Worm (Caenorhabditis elegans) whole organism, L4 larva: Measurements from ENCODE around the gene viro-2.

ENCODE experiments used
- D1046.2 ChIP-seq: fragments of 200-800 bp; sonication (Bioruptor generic); IDR thresholded peaks from 2 replicates; pipeline ENCODE4 v1.3.6; 2022; ENCODE audit warnings: missing genetic modification characterization, missing compliant biosample characterization
- F26F4.8 ChIP-seq: fragments of 200-800 bp; sonication (Bioruptor generic); conservative IDR thresholded peaks from 2 replicates; pipeline ENCODE4 v1.3.6; 2022; ENCODE audit warnings: missing genetic modification characterization, missing compliant biosample characterization
- T20F7.1 ChIP-seq: fragments of 200-800 bp; sonication (Bioruptor generic); optimal IDR thresholded peaks from 2 replicates; lab custom pipeline; 2018; ENCODE audit warnings: mild to moderate bottlenecking, missing genetic modification characterization, missing compliant biosample characterization
- Y105C5A.15 ChIP-seq: fragments of 200-800 bp; sonication (Bioruptor generic); IDR thresholded peaks from 2 replicates; pipeline ENCODE4 v1.3.6; 2022; ENCODE audit warnings: missing genetic modification characterization, missing compliant biosample characterization
- Y48G9A.11 ChIP-seq: fragments of 200-800 bp; sonication (Bioruptor generic); IDR thresholded peaks from 2 replicates; pipeline ENCODE4 v1.3.6; 2022; ENCODE audit warnings: missing genetic modification reagents, missing genetic modification characterization, missing compliant biosample characterization
- aha-1 ChIP-seq: fragments of 150-350 bp; peaks from one replicate; lab custom pipeline; 2014; ENCODE audit warnings: missing biosample characterization, missing genetic modification characterization
- aly-2 ChIP-seq: sonication (generic microtip); optimal IDR thresholded peaks from 2 replicates; lab custom pipeline; 2018; ENCODE audit warnings: missing biosample characterization, missing genetic modification characterization
- ceh-28 ChIP-seq: fragments of 150-350 bp; optimal IDR thresholded peaks from 2 replicates; lab custom pipeline; 2014; ENCODE audit warnings: missing biosample characterization, missing genetic modification reagents, missing genetic modification characterization
- ceh-62 ChIP-seq: sonication (generic microtip); optimal IDR thresholded peaks from 2 replicates; lab custom pipeline; 2017; ENCODE audit warnings: missing biosample characterization, missing genetic modification characterization
- ceh-82 ChIP-seq: sonication (generic microtip); optimal IDR thresholded peaks from 2 replicates; lab custom pipeline; 2017; ENCODE audit warnings: missing biosample characterization, missing genetic modification characterization
- ces-1 ChIP-seq: fragments of 150-350 bp; sonication (generic microtip); optimal IDR thresholded peaks from 4 replicates; lab custom pipeline; 2014; ENCODE audit warnings: missing biosample characterization, missing genetic modification reagents, missing genetic modification characterization
- cey-2 ChIP-seq: sonication (generic microtip); optimal IDR thresholded peaks from 3 replicates; lab custom pipeline; 2017; ENCODE audit warnings: missing genetic modification characterization, mild to moderate bottlenecking, missing compliant biosample characterization, antibody characterized with exemption, borderline replicate concordance; ENCODE audit not compliant: insufficient read depth
- ctbp-1 ChIP-seq: fragments of 200-800 bp; sonication (Bioruptor generic); IDR thresholded peaks from 2 replicates; pipeline ENCODE4 v1.3.6; 2022; ENCODE audit warnings: missing genetic modification reagents, missing genetic modification characterization, missing compliant biosample characterization
- daf-12 ChIP-seq: fragments of 150-350 bp; optimal IDR thresholded peaks from 2 replicates; lab custom pipeline; 2014; ENCODE audit warnings: missing biosample characterization, missing genetic modification reagents, missing genetic modification characterization
- dmd-6 ChIP-seq: fragments of 200-800 bp; sonication (Bioruptor generic); IDR thresholded peaks from 2 replicates; pipeline ENCODE4 v1.3.6; 2022; ENCODE audit warnings: missing genetic modification reagents, missing genetic modification characterization, missing compliant biosample characterization
- dmd-9 ChIP-seq: fragments of 200-800 bp; sonication (Bioruptor generic); IDR thresholded peaks from 2 replicates; pipeline ENCODE4 v1.3.6; 2022; ENCODE audit warnings: missing genetic modification reagents, missing genetic modification characterization, missing compliant biosample characterization
- dpl-1 ChIP-seq: fragments of 150-350 bp; optimal IDR thresholded peaks from 2 replicates; lab custom pipeline; 2014; ENCODE audit warnings: missing biosample characterization, missing genetic modification reagents, missing genetic modification characterization
- egl-43 ChIP-seq: fragments of 200-800 bp; sonication (Bioruptor generic); IDR thresholded peaks from 2 replicates; pipeline ENCODE4 v1.3.6; 2022; ENCODE audit warnings: missing genetic modification reagents, missing genetic modification characterization, missing compliant biosample characterization
- hif-1 ChIP-seq, 2 experiments: sonication (generic microtip); optimal IDR thresholded peaks; 2 replicates each; lab custom pipeline; 2016 to 2017; ENCODE audit warnings: missing compliant biosample characterization in 2 of 2, missing genetic modification characterization in 2 of 2, missing genetic modification reagents in 2 of 2, missing genotype in 2 of 2, mild to moderate bottlenecking in 1 of 2
- hmg-1.1 ChIP-seq: fragments of 200-800 bp; sonication (Bioruptor generic); IDR thresholded peaks from 2 replicates; pipeline ENCODE4 v1.3.6; 2022; ENCODE audit warnings: missing genetic modification reagents, missing genetic modification characterization, missing compliant biosample characterization
- lin-1 ChIP-seq: fragments of 200-800 bp; sonication (Bioruptor generic); IDR thresholded peaks from 2 replicates; pipeline ENCODE4 v1.3.6; 2022; ENCODE audit warnings: missing genetic modification reagents, missing genetic modification characterization, missing compliant biosample characterization
- lin-13 ChIP-seq: fragments of 150-350 bp; optimal IDR thresholded peaks from 2 replicates; lab custom pipeline; 2014; ENCODE audit warnings: missing biosample characterization, missing genetic modification reagents, missing genetic modification characterization
- lin-15B ChIP-seq: fragments of 150-350 bp; sonication (generic microtip); optimal IDR thresholded peaks from 3 replicates; lab custom pipeline; 2014; ENCODE audit warnings: missing biosample characterization, missing genetic modification characterization
- lir-3 ChIP-seq: sonication (generic microtip); optimal IDR thresholded peaks from 2 replicates; lab custom pipeline; 2016; ENCODE audit warnings: mild to moderate bottlenecking, missing genetic modification characterization, missing compliant biosample characterization
- lsy-2 ChIP-seq, 2 experiments: fragments of 150-350 bp in 1 of 2; sonication (generic microtip) in 1 of 2; optimal IDR thresholded peaks; 2 replicates each; lab custom pipeline; 2014 to 2017; ENCODE audit warnings: missing biosample characterization in 2 of 2, missing genetic modification characterization in 2 of 2
- madf-5 ChIP-seq, 2 experiments: fragments of 200-800 bp; sonication (Bioruptor generic); IDR thresholded peaks; 2 replicates each; pipeline ENCODE4 v1.3.6; 2022; ENCODE audit warnings: missing compliant biosample characterization in 2 of 2, missing genetic modification characterization in 2 of 2
- mep-1 ChIP-seq: fragments of 150-350 bp; sonication (generic microtip); optimal IDR thresholded peaks from 3 replicates; lab custom pipeline; 2014; ENCODE audit warnings: missing biosample characterization, missing genetic modification characterization
- mes-2 ChIP-seq: sonication (generic microtip); optimal IDR thresholded peaks from 2 replicates; lab custom pipeline; 2016; ENCODE audit warnings: missing genotype, mild to moderate bottlenecking, missing genetic modification characterization, missing compliant biosample characterization; ENCODE audit not compliant: poor library complexity, severe bottlenecking
- mxl-2 ChIP-seq: fragments of 200-800 bp; sonication (Bioruptor generic); conservative IDR thresholded peaks from 2 replicates; pipeline ENCODE4 v1.3.6; 2022; ENCODE audit warnings: missing genetic modification reagents, missing genetic modification characterization, missing compliant biosample characterization
- mxl-3 ChIP-seq: fragments of 200-800 bp; sonication (Bioruptor generic); optimal IDR thresholded peaks from 2 replicates; lab custom pipeline; 2018; ENCODE audit warnings: mild to moderate bottlenecking, missing genetic modification characterization, missing compliant biosample characterization
- nhr-11 ChIP-seq: fragments of 150-350 bp; optimal IDR thresholded peaks from 2 replicates; lab custom pipeline; 2014; ENCODE audit warnings: missing biosample characterization, missing genetic modification characterization
- nhr-111 ChIP-seq: fragments of 200-800 bp; sonication (Bioruptor generic); optimal IDR thresholded peaks from 2 replicates; lab custom pipeline; 2018; ENCODE audit warnings: mild to moderate bottlenecking, missing genetic modification characterization, missing compliant biosample characterization
- nhr-25 ChIP-seq: sonication (generic microtip); optimal IDR thresholded peaks from 2 replicates; lab custom pipeline; 2017; ENCODE audit warnings: missing genetic modification characterization, mild to moderate bottlenecking, missing compliant biosample characterization, antibody characterized with exemption, moderate library complexity, borderline replicate concordance; ENCODE audit not compliant: insufficient read depth
- nhr-6 ChIP-seq: fragments of 150-350 bp; optimal IDR thresholded peaks from 2 replicates; lab custom pipeline; 2014; ENCODE audit warnings: missing biosample characterization, missing genetic modification characterization
- pha-4 ChIP-seq, 2 experiments: fragments of 150-350 bp in 1 of 2; fragments of 200-800 bp in 1 of 2; sonication (Bioruptor generic) in 1 of 2; IDR thresholded peaks in 1 of 2; optimal IDR thresholded peaks in 1 of 2; 2 replicates each; pipeline versions ENCODE4 v1.3.6 to Lab custom; 2014 to 2022; ENCODE audit warnings: missing genetic modification characterization in 2 of 2, missing genetic modification reagents in 2 of 2, missing biosample characterization in 1 of 2, missing compliant biosample characterization in 1 of 2
- sdz-12 ChIP-seq: fragments of 200-800 bp; sonication (Bioruptor generic); optimal IDR thresholded peaks from 2 replicates; lab custom pipeline; 2018; ENCODE audit warnings: mild to moderate bottlenecking, missing genetic modification characterization, missing compliant biosample characterization
- set-16 ChIP-seq: fragments of 200-800 bp; sonication (Bioruptor generic); IDR thresholded peaks from 2 replicates; pipeline ENCODE4 v1.3.6; 2022; ENCODE audit warnings: missing genetic modification reagents, missing genetic modification characterization, missing compliant biosample characterization
- snpc-4 ChIP-seq: fragments of 150-350 bp; optimal IDR thresholded peaks from 2 replicates; lab custom pipeline; 2014; ENCODE audit warnings: missing biosample characterization, missing genetic modification characterization
- spr-3 ChIP-seq: fragments of 200-800 bp; sonication (Bioruptor generic); optimal IDR thresholded peaks from 2 replicates; lab custom pipeline; 2018; ENCODE audit warnings: mild to moderate bottlenecking, missing genetic modification characterization, missing compliant biosample characterization
- tra-1 ChIP-seq: fragments of 200-800 bp; sonication (Bioruptor generic); IDR thresholded peaks from 2 replicates; pipeline ENCODE4 v1.3.6; 2022; ENCODE audit warnings: missing genetic modification reagents, missing genetic modification characterization, missing compliant biosample characterization
- unc-62 ChIP-seq, 3 experiments: fragments of 150-350 bp in 1 of 3; sonication (generic microtip); optimal IDR thresholded peaks in 2 of 3; peaks in 1 of 3; 1 replicate in 1 of 3; 2 replicates in 2 of 3; lab custom pipeline; 2014 to 2017; ENCODE audit warnings: missing biosample characterization in 3 of 3, missing genetic modification characterization in 3 of 3, missing genetic modification reagents in 3 of 3, missing genotype in 1 of 3
- zag-1 ChIP-seq: fragments of 150-350 bp; optimal IDR thresholded peaks from 2 replicates; lab custom pipeline; 2014; ENCODE audit warnings: missing biosample characterization, missing genetic modification characterization
- ztf-7 ChIP-seq: fragments of 150-350 bp; optimal IDR thresholded peaks from 2 replicates; lab custom pipeline; 2014; ENCODE audit warnings: missing biosample characterization, missing genetic modification characterization

Gene viro-2

ce11 chrIII:7112285-7112684, 16.4 kb upstream of the viro-2 start:
- TF ChIP-seq unc-62 (GFP tag; optimal IDR thresholded peaks at IDR 0.05 in 1 of 2; lab: Kevin White, UChicago) (peak in 1 of 2 experiments; percentile 91), unc-62 (tag; optimal IDR thresholded peaks at IDR 0.05; lab: Kevin White, UChicago) (no peak), hif-1 (tag; optimal IDR thresholded peaks at IDR 0.05; lab: Kevin White, UChicago) (no peak)

- peak; percentile 7 for TF ChIP-seq ces-1 (GFP tag; lab: Kevin White, UChicago)
- peak; percentile 34 for TF ChIP-seq nhr-11
- TF ChIP-seq F26F4.8 (GFP tag; lab: Robert Waterston, UW): no peak
- TF ChIP-seq ztf-7 (tag; lab: Kevin White, UChicago): no peak
- peak in 1 of 2 experiments; percentile 44 for TF ChIP-seq lsy-2 (tag; optimal IDR thresholded peaks at IDR 0.05; lab: Kevin White, UChicago)
- TF ChIP-seq egl-43: 0 out of 2 replicates have a peak, but pooled peaks have one; percentile 45
- TF ChIP-seq D1046.2 (GFP tag; lab: Robert Waterston, UW): no peak
- TF ChIP-seq, all 104 proteins: peak for 4
Measured at ce11 chrIII:7114952-7115488, 13.7 kb upstream of the viro-2 start, which contains the start of gene nhr-10. TSS of gene nhr-10 (minus strand) at chrIII:7115438.

ce11 chrIII:7116615-7117252, 12.0 kb upstream of the viro-2 start:
- TF ChIP-seq mep-1 (tag; lab: Kevin White, UChicago) (peak; percentile 79), mxl-2 (GFP tag; lab: Robert Waterston, UW) (no peak), ctbp-1 (GFP tag; lab: Robert Waterston, UW) (no peak), dmd-6 (peak; percentile 77), lir-3 (no peak), tra-1 (GFP tag; lab: Robert Waterston, UW) (peak; percentile 46; the same call in 1 of the 2 replicates), nhr-6 (tag; lab: Kevin White, UChicago) (peak; percentile 17), madf-5 (GFP tag; IDR thresholded peaks at IDR 0.05; lab: Robert Waterston, UW) (no peak), ceh-62 (no peak), pha-4 (GFP tag; IDR thresholded peaks at IDR 0.05; lab: Robert Waterston, UW) (no peak), pha-4 (tag; optimal IDR thresholded peaks at IDR 0.05; lab: Kevin White, UChicago) (no peak), egl-43 (no peak), mes-2 (tag; lab: Kevin White, UChicago) (peak; percentile 52), dmd-9 (no peak), Y48G9A.11 (no peak), daf-12 (tag; lab: Kevin White, UChicago) (no peak), nhr-111 (no peak), spr-3 (GFP tag; lab: Kevin White, UChicago) (no peak), unc-62 (GFP tag; optimal IDR thresholded peaks at IDR 0.05 in 1 of 2; lab: Kevin White, UChicago) (no peak), unc-62 (tag; optimal IDR thresholded peaks at IDR 0.05; lab: Kevin White, UChicago) (no peak), dpl-1 (GFP tag; lab: Kevin White, UChicago) (peak; percentile 47), ceh-28 (tag; lab: Kevin White, UChicago) (no peak), nhr-25 (tag; lab: Kevin White, UChicago) (no peak), D1046.2 (GFP tag; lab: Robert Waterston, UW) (no peak), lin-13 (GFP tag; lab: Kevin White, UChicago) (peak; percentile 4), zag-1 (no peak), snpc-4 (tag; lab: Kevin White, UChicago) (no peak), set-16 (no peak), T20F7.1 (GFP tag; lab: Kevin White, UChicago) (no peak), hmg-1.1 (GFP tag; lab: Robert Waterston, UW) (peak; percentile 61), ceh-82 (tag; lab: Kevin White, UChicago) (no peak), lin-1 (GFP tag; lab: Robert Waterston, UW) (0 out of 2 replicates have a peak, but pooled peaks have one; percentile 26), cey-2 (no peak), aha-1 (peak; percentile 91), mxl-3 (GFP tag; lab: Kevin White, UChicago) (peak; percentile 74), lin-15B (tag; lab: Kevin White, UChicago) (no peak), nhr-11 (peak; percentile 9), aly-2 (tag; lab: Kevin White, UChicago) (no peak), sdz-12 (GFP tag; lab: Kevin White, UChicago) (no peak), Y105C5A.15 (GFP tag; lab: Robert Waterston, UW) (no peak)
